Comparison of ENCODE assay signal across 7 worm cellular contexts in genomic region chrII:9586734-9587209, ce11.
TF ChIP-seq lines count a peak whose summit lies in the region.

TSS of gene ugt-58 (minus strand) at chrII:9586784.

TF ChIP-seq in whole organism, L1 larva, 84 proteins besides CTCF, POLR2A, EP300 and RAD21 (continues in another document):
- no peak for TF ChIP-seq xbp-1 (tag; optimal IDR thresholded peaks at IDR 0.05; lab: Kevin White, UChicago)
- TF ChIP-seq Y116A8C.19 (tag; optimal IDR thresholded peaks at IDR 0.05; lab: Kevin White, UChicago; ENCODE audit: borderline replicate concordance), result no peak
- peak; percentile 23 for TF ChIP-seq blmp-1 (tag; optimal IDR thresholded peaks at IDR 0.05; lab: Kevin White, UChicago)
- peak; percentile 53 for TF ChIP-seq skn-1 (tag; optimal IDR thresholded peaks at IDR 0.05; lab: Kevin White, UChicago)
- peak; percentile 40 for TF ChIP-seq elt-2 (tag; optimal IDR thresholded peaks at IDR 0.05; lab: Kevin White, UChicago)
- TF ChIP-seq mep-1 (tag; optimal IDR thresholded peaks at IDR 0.05; lab: Kevin White, UChicago), result peak; percentile 29
- TF ChIP-seq lin-35 (GFP tag; optimal IDR thresholded peaks at IDR 0.05; lab: Kevin White, UChicago), result peak in 1 of 2 experiments; percentile 39
- peak; percentile 27 for TF ChIP-seq snu-23 (GFP tag; optimal IDR thresholded peaks at IDR 0.05; lab: Kevin White, UChicago)
- TF ChIP-seq nhr-20 (tag; optimal IDR thresholded peaks at IDR 0.05; lab: Kevin White, UChicago), result peak; percentile 80
- TF ChIP-seq fkh-10 (GFP tag; optimal IDR thresholded peaks at IDR 0.05; lab: Kevin White, UChicago), result no peak
- TF ChIP-seq nhr-12 (tag; optimal IDR thresholded peaks at IDR 0.05; lab: Kevin White, UChicago), result no peak
- TF ChIP-seq lin-13 (GFP tag; optimal IDR thresholded peaks at IDR 0.05; lab: Kevin White, UChicago), result no peak
- TF ChIP-seq nhr-19 (GFP tag; conservative IDR thresholded peaks at IDR 0.05; lab: Robert Waterston, UW), result peak; percentile 22

TF ChIP-seq in whole organism, L2 larva, 48 proteins besides CTCF, POLR2A, EP300 and RAD21 (continues in another document):
- TF ChIP-seq mab-5 (tag; optimal IDR thresholded peaks at IDR 0.05; lab: Kevin White, UChicago) (no peak), zag-1 (tag; optimal IDR thresholded peaks at IDR 0.05; lab: Kevin White, UChicago) (no peak), ZK546.5 (tag; optimal IDR thresholded peaks at IDR 0.05; lab: Kevin White, UChicago) (no peak), alr-1 (tag; optimal IDR thresholded peaks at IDR 0.05; lab: Kevin White, UChicago) (no peak), nhr-10 (tag; optimal IDR thresholded peaks at IDR 0.05; lab: Kevin White, UChicago) (no peak), lin-39 (tag; optimal IDR thresholded peaks at IDR 0.05; lab: Kevin White, UChicago) (no peak), ztf-11 (tag; optimal IDR thresholded peaks at IDR 0.05; lab: Kevin White, UChicago) (no peak), skn-1 (tag; optimal IDR thresholded peaks at IDR 0.05; lab: Kevin White, UChicago) (no peak), nhr-77 (tag; optimal IDR thresholded peaks at IDR 0.05; lab: Kevin White, UChicago) (no peak), nhr-237 (tag; optimal IDR thresholded peaks at IDR 0.05; lab: Kevin White, UChicago) (no peak), ztf-1 (GFP tag; conservative IDR thresholded peaks at IDR 0.05; lab: Robert Waterston, UW) (no peak), gmeb-1 (tag; optimal IDR thresholded peaks at IDR 0.05; lab: Kevin White, UChicago) (peak; percentile 36), elt-3 (tag; optimal IDR thresholded peaks at IDR 0.05; lab: Kevin White, UChicago) (no peak), lin-11 (tag; optimal IDR thresholded peaks at IDR 0.05; lab: Kevin White, UChicago) (no peak)

TF ChIP-seq in whole organism, L3 larva, 47 proteins besides CTCF, POLR2A, EP300 and RAD21 (continues in another document):
- TF ChIP-seq elt-2 (tag; optimal IDR thresholded peaks at IDR 0.05; lab: Kevin White, UChicago) (peak; percentile 66), nhr-25 (tag; optimal IDR thresholded peaks at IDR 0.05; lab: Kevin White, UChicago) (peak; percentile 7), egl-27 (tag; optimal IDR thresholded peaks at IDR 0.05; lab: Kevin White, UChicago) (no peak), skn-1 (tag; optimal IDR thresholded peaks at IDR 0.05; lab: Kevin White, UChicago) (no peak), egl-5 (tag; optimal IDR thresholded peaks at IDR 0.05; lab: Kevin White, UChicago) (no peak), nfya-1 (tag; optimal IDR thresholded peaks at IDR 0.05; lab: Kevin White, UChicago; ENCODE audit: insufficient read depth) (no peak), mdl-1 (tag; optimal IDR thresholded peaks at IDR 0.05; lab: Kevin White, UChicago) (no peak), ztf-4 (tag; optimal IDR thresholded peaks at IDR 0.05; lab: Kevin White, UChicago) (no peak), aly-2 (tag; optimal IDR thresholded peaks at IDR 0.05; lab: Kevin White, UChicago) (no peak), nhr-237 (tag; optimal IDR thresholded peaks at IDR 0.05; lab: Kevin White, UChicago) (no peak), fos-1 (tag; optimal IDR thresholded peaks at IDR 0.05; lab: Kevin White, UChicago) (no peak), elt-3 (tag; optimal IDR thresholded peaks at IDR 0.05; lab: Kevin White, UChicago) (peak in 1 of 3 experiments; percentile 49), nhr-23 (tag; optimal IDR thresholded peaks at IDR 0.05; lab: Kevin White, UChicago) (peak; percentile 57), ceh-28 (tag; optimal IDR thresholded peaks at IDR 0.05; lab: Kevin White, UChicago) (peak; percentile 64)

TF ChIP-seq in whole organism, L4 larva, 104 proteins besides CTCF, POLR2A, EP300 and RAD21 (continues in another document):
- TF ChIP-seq arid-1 (GFP tag; conservative IDR thresholded peaks at IDR 0.05; lab: Robert Waterston, UW) (no peak), cey-2 (tag; optimal IDR thresholded peaks at IDR 0.05; lab: Kevin White, UChicago; ENCODE audit: borderline replicate concordance, insufficient read depth) (peak; percentile 43), daf-16 (GFP tag; optimal IDR thresholded peaks at IDR 0.05; lab: Kevin White, UChicago) (no peak), daf-16 (tag; optimal IDR thresholded peaks at IDR 0.05; lab: Kevin White, UChicago) (peak; percentile 60), lin-13 (GFP tag; optimal IDR thresholded peaks at IDR 0.05; lab: Kevin White, UChicago) (no peak), lin-38 (GFP tag; IDR thresholded peaks at IDR 0.05; lab: Robert Waterston, UW) (no peak), nhr-76 (tag; optimal IDR thresholded peaks at IDR 0.05; lab: Kevin White, UChicago) (no peak), hmg-1.1 (GFP tag; IDR thresholded peaks at IDR 0.05; lab: Robert Waterston, UW) (no peak), nhr-28 (tag; optimal IDR thresholded peaks at IDR 0.05; lab: Kevin White, UChicago) (peak; percentile 100), F49E8.2 (tag; optimal IDR thresholded peaks at IDR 0.05; lab: Kevin White, UChicago; ENCODE audit: borderline replicate concordance) (no peak), dve-1 (tag; optimal IDR thresholded peaks at IDR 0.05; lab: Kevin White, UChicago; ENCODE audit: insufficient read depth) (peak; percentile 66), mdt-29 (GFP tag; IDR thresholded peaks at IDR 0.05; lab: Robert Waterston, UW) (no peak), nhr-10 (tag; optimal IDR thresholded peaks at IDR 0.05; lab: Kevin White, UChicago) (peak; percentile 8)

TF ChIP-seq in whole organism, late embryonic, 69 proteins besides CTCF, POLR2A, EP300 and RAD21:
- TF ChIP-seq ceh-19 (GFP tag; optimal IDR thresholded peaks at IDR 0.05; lab: Kevin White, UChicago), result no peak
- no peak for TF ChIP-seq syd-9 (tag; optimal IDR thresholded peaks at IDR 0.05; lab: Kevin White, UChicago)
- TF ChIP-seq hlh-8 (tag; optimal IDR thresholded peaks at IDR 0.05; lab: Kevin White, UChicago), result no peak
- peak; percentile 52 for TF ChIP-seq elt-2 (tag; optimal IDR thresholded peaks at IDR 0.05; lab: Kevin White, UChicago)

TF ChIP-seq in whole organism, mixed stage, embryonic, 35 proteins besides CTCF, POLR2A, EP300 and RAD21:
- TF ChIP-seq mep-1 (tag; optimal IDR thresholded peaks at IDR 0.05; lab: Kevin White, UChicago), result no peak
- TF ChIP-seq nhr-28 (tag; optimal IDR thresholded peaks at IDR 0.05; lab: Kevin White, UChicago), result peak; percentile 52

TF ChIP-seq in whole organism, young adult, 124 proteins besides CTCF, POLR2A, EP300 and RAD21:
- TF ChIP-seq nhr-80 (tag; optimal IDR thresholded peaks at IDR 0.05; lab: Kevin White, UChicago), result peak; percentile 5
- TF ChIP-seq Y95B8A.8 (GFP tag; IDR thresholded peaks at IDR 0.05; lab: Robert Waterston, UW), result no peak
TF ChIP-seq in whole organism, young adult: peak in this region for 1.
